Fruit fly (Drosophila melanogaster): ENCODE data around the gene CG10862.

Gene CG10862

dm6 chr3L:3684004-3684403, 29.4 kb upstream of the CG10862 start (continued):
- TF ChIP-seq fd85E (GFP tag; optimal IDR thresholded peaks at IDR 0.05) (no peak), Ets96B (tag; optimal IDR thresholded peaks at IDR 0.05) (peak; percentile 15), svp (GFP tag) (peak; percentile 2), CG8319 (GFP tag; optimal IDR thresholded peaks at IDR 0.05) (no peak), CG9139 (GFP tag; optimal IDR thresholded peaks at IDR 0.05) (no peak), CG6854 (GFP tag; optimal IDR thresholded peaks at IDR 0.05) (no peak), CG32006 (GFP tag; optimal IDR thresholded peaks at IDR 0.05) (peak; percentile 53)

dm6 chr3L:3678375-3678774, 23.8 kb upstream of the CG10862 start:
- TF ChIP-seq Hr39 (GFP tag; optimal IDR thresholded peaks at IDR 0.05) (no peak), CG6854 (GFP tag; optimal IDR thresholded peaks at IDR 0.05) (no peak), eg (GFP tag; IDR thresholded peaks at IDR 0.05) (no peak), CG6792 (GFP tag; optimal IDR thresholded peaks at IDR 0.05) (no peak), CG16779 (tag; optimal IDR thresholded peaks at IDR 0.05) (no peak), CG11294 (GFP tag; IDR thresholded peaks at IDR 0.05) (no peak), acj6 (GFP tag; optimal IDR thresholded peaks at IDR 0.05) (no peak), CG6808 (GFP tag; optimal IDR thresholded peaks at IDR 0.05) (no peak)

DNA sequence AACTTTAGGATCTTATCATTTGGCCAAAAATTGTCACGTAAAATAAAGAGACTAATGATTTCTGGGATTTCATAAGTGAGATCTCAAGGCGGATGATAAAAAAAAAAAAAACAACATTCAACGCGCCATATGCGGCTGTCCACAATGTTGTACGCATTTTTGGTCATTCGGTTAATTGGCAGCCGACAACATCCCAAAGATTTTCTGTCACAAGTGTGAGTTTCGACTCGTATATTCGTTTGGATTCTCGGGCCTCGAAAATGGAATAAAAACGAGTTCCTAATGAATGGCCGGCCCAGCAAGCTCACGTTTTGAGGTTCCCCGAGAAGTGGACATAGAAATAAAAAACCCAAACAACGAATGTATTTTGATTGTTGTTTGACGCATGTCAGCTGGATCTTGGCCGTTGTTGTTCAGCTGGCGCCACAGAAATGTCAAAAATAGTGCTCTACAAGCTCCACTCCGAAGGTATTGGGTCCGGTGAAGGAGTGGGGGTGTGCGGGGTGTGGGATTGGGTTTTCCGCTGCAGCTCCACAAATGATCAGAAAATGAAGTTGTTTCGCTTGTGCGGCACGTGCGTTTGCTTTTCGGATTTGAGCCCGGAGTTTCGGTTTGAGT, 18.0 kb upstream of the CG10862 start:
- TF ChIP-seq achi (GFP tag; optimal IDR thresholded peaks at IDR 0.05) (no peak), CG11762 (GFP tag; optimal IDR thresholded peaks at IDR 0.05; ENCODE audit: insufficient read depth) (no peak), Ets96B (tag; optimal IDR thresholded peaks at IDR 0.05) (no peak), lz (GFP tag; optimal IDR thresholded peaks at IDR 0.05) (no peak), CG3919 (GFP tag; optimal IDR thresholded peaks at IDR 0.05) (no peak), topi (GFP tag; optimal IDR thresholded peaks at IDR 0.05) (no peak), CG9139 (GFP tag; optimal IDR thresholded peaks at IDR 0.05) (no peak), CG8319 (GFP tag; optimal IDR thresholded peaks at IDR 0.05) (no peak), esn (GFP tag; optimal IDR thresholded peaks at IDR 0.05) (no peak), Sox14 (GFP tag; optimal IDR thresholded peaks at IDR 0.05) (no peak), CG15336 (GFP tag; IDR thresholded peaks at IDR 0.05) (no peak), Sox102F (GFP tag; optimal IDR thresholded peaks at IDR 0.05) (no peak), Hr4 (GFP tag; optimal IDR thresholded peaks at IDR 0.05) (no peak), fd85E (GFP tag; optimal IDR thresholded peaks at IDR 0.05) (no peak), Ets21C (GFP tag; optimal IDR thresholded peaks at IDR 0.05) (no peak), net (GFP tag; optimal IDR thresholded peaks at IDR 0.05) (no peak)

DNA sequence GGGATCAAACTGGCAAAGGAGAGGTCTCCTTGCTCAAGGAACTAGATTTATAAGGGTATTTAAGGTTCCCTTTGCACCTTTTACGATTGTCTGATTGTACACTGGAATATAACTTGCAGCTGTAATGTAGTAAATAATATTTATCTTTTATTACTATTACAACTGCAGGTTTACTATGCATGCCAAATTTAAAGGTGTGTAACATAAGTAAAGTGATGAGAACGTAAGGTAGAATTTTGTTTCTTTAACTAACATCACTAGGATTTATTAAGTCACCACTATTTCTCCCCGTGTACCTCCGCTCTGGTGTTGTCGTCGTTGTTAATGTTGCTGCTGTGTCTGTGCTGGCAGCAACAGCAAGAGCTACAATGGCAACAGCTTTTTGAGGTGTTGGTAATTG, 13.0 kb upstream of the CG10862 start:
- TF ChIP-seq Ets96B (tag; optimal IDR thresholded peaks at IDR 0.05) (peak; percentile 38), ss (GFP tag; optimal IDR thresholded peaks at IDR 0.05) (peak; percentile 32 to 60), acj6 (GFP tag; optimal IDR thresholded peaks at IDR 0.05) (peak; percentile 45), CG8119 (GFP tag; IDR thresholded peaks at IDR 0.05) (0 out of 3 replicates have a peak, but pooled peaks have one; percentile 33), dac (GFP tag; optimal IDR thresholded peaks at IDR 0.05) (no peak), CG10669 (GFP tag; optimal IDR thresholded peaks at IDR 0.05) (peak; percentile 13), CG11762 (GFP tag; optimal IDR thresholded peaks at IDR 0.05; ENCODE audit: insufficient read depth) (no peak), CG4318 (GFP tag; optimal IDR thresholded peaks at IDR 0.05) (peak; percentile 20), CG6163 (GFP tag; IDR thresholded peaks at IDR 0.05) (peak; percentile 53; the same call in 2 of the 3 replicates), Sox15 (GFP tag; optimal IDR thresholded peaks at IDR 0.05) (no peak), Eip75B (GFP tag; optimal IDR thresholded peaks at IDR 0.05) (peak; percentile 8), CG8632 (GFP tag; optimal IDR thresholded peaks at IDR 0.05) (peak; percentile 15), pdm3 (GFP tag; optimal IDR thresholded peaks at IDR 0.05) (peak; percentile 43), CG10631 (GFP tag; optimal IDR thresholded peaks at IDR 0.05) (peak; percentile 34), CG32006 (GFP tag; optimal IDR thresholded peaks at IDR 0.05) (peak; percentile 38), CG6808 (GFP tag; optimal IDR thresholded peaks at IDR 0.05) (peak; percentile 12), CG3919 (GFP tag; optimal IDR thresholded peaks at IDR 0.05) (peak; percentile 0), Hr4 (GFP tag; optimal IDR thresholded peaks at IDR 0.05) (peak; percentile 51), Sox102F (GFP tag; optimal IDR thresholded peaks at IDR 0.05) (no peak), CG1621 (tag; optimal IDR thresholded peaks at IDR 0.05) (peak; percentile 25), CG6792 (GFP tag; optimal IDR thresholded peaks at IDR 0.05) (peak; percentile 21), svp (GFP tag) (peak; percentile 34), Eip78C (GFP tag) (peak; percentile 85), OdsH (GFP tag; optimal IDR thresholded peaks at IDR 0.05) (peak; percentile 46), Blimp-1 (GFP tag; optimal IDR thresholded peaks at IDR 0.05) (no peak), achi (GFP tag; optimal IDR thresholded peaks at IDR 0.05) (peak; percentile 29), fd59A (GFP tag; optimal IDR thresholded peaks at IDR 0.05) (peak; percentile 28), CG3032 (tag; optimal IDR thresholded peaks at IDR 0.05) (peak; percentile 27), dsx (GFP tag; optimal IDR thresholded peaks at IDR 0.05; ENCODE audit: poor library complexity, severe bottlenecking) (peak; percentile 30), CG15336 (GFP tag; IDR thresholded peaks at IDR 0.05) (peak; percentile 46)

Data from whole organism, prepupa.